Fruit fly (Drosophila melanogaster): ENCODE results near the gene Arl1.

- no peak for TF ChIP-seq kah (GFP tag; optimal IDR thresholded peaks at IDR 0.05)
- TF ChIP-seq Trl (optimal IDR thresholded peaks at IDR 0.05), result no peak
- TF ChIP-seq Trl (GFP tag; optimal IDR thresholded peaks at IDR 0.05), result no peak
- TF ChIP-seq caup (GFP tag; optimal IDR thresholded peaks at IDR 0.05; ENCODE audit: severe bottlenecking), result no peak
- 0 out of 2 replicates have a peak, but pooled peaks have one; percentile 41 for TF ChIP-seq unc-4 (GFP tag; IDR thresholded peaks at IDR 0.05; ENCODE audit: partially characterized antibody)
- TF ChIP-seq Abd-B (GFP tag; optimal IDR thresholded peaks at IDR 0.05), result peak; percentile 7
- TF ChIP-seq ttk (GFP tag; IDR thresholded peaks at IDR 0.05), result no peak
- TF ChIP-seq jing (GFP tag; optimal IDR thresholded peaks at IDR 0.05), result no peak
- no peak for TF ChIP-seq h (optimal IDR thresholded peaks at IDR 0.05)
- TF ChIP-seq CG7928 (GFP tag; optimal IDR thresholded peaks at IDR 0.05), result peak; percentile 3
- TF ChIP-seq pzg (GFP tag; optimal IDR thresholded peaks at IDR 0.05), result peak; percentile 57
- TF ChIP-seq CG10543 (GFP tag; optimal IDR thresholded peaks at IDR 0.05), result no peak
- TF ChIP-seq odd (GFP tag; optimal IDR thresholded peaks at IDR 0.05), result no peak
- TF ChIP-seq ems (GFP tag; optimal IDR thresholded peaks at IDR 0.05), result no peak
- TF ChIP-seq danr (GFP tag; IDR thresholded peaks at IDR 0.05), result no peak
Observed at dm6 chr3L:15954784-15955427, 28.0 kb upstream of the Arl1 start, which contains the start of the genes Pka-C3 and GXIVsPLA2.
